Worm (Caenorhabditis elegans) whole organism, L2 larva: ENCODE results near the gene act-3.

Experiments used
- C34F6.9 ChIP-seq: fragments of 150-350 bp; optimal IDR thresholded peaks from 2 replicates; lab custom pipeline; 2014; ENCODE audit warnings: missing biosample characterization, missing genetic modification characterization
- F13H6.1 ChIP-seq: sonication (generic microtip); optimal IDR thresholded peaks from 2 replicates; lab custom pipeline; 2016; ENCODE audit warnings: missing genetic modification characterization, missing compliant biosample characterization
- R02D3.7 ChIP-seq: fragments of 150-350 bp; optimal IDR thresholded peaks from 2 replicates; lab custom pipeline; 2014; ENCODE audit warnings: missing biosample characterization, missing genetic modification characterization
- Y55F3AM.14 ChIP-seq: fragments of 200-800 bp; sonication (Bioruptor generic); optimal IDR thresholded peaks from 2 replicates; lab custom pipeline; 2018; ENCODE audit warnings: mild to moderate bottlenecking, missing genetic modification characterization, missing compliant biosample characterization
- ZK546.5 ChIP-seq: sonication (generic microtip); optimal IDR thresholded peaks from 2 replicates; lab custom pipeline; 2017; ENCODE audit warnings: missing biosample characterization, missing genetic modification characterization
- alr-1 ChIP-seq: fragments of 150-350 bp; optimal IDR thresholded peaks from 2 replicates; lab custom pipeline; 2014; ENCODE audit warnings: missing biosample characterization, missing genetic modification characterization
- aly-2 ChIP-seq: fragments of 150-350 bp; optimal IDR thresholded peaks from 2 replicates; lab custom pipeline; 2014; ENCODE audit warnings: missing biosample characterization, missing genetic modification characterization
- ama-1 ChIP-seq: fragments of 150-350 bp; optimal IDR thresholded peaks from 2 replicates; lab custom pipeline; 2018; ENCODE audit warnings: inconsistent platforms
- blmp-1 ChIP-seq: sonication (generic microtip); optimal IDR thresholded peaks from 2 replicates; lab custom pipeline; 2017; ENCODE audit warnings: missing genetic modification characterization, mild to moderate bottlenecking, missing compliant biosample characterization, antibody characterized with exemption, moderate library complexity; ENCODE audit not compliant: insufficient read depth
- ceh-82 ChIP-seq: fragments of 150-350 bp; optimal IDR thresholded peaks from 2 replicates; lab custom pipeline; 2014; ENCODE audit warnings: missing biosample characterization, missing genetic modification characterization
- dmd-4 ChIP-seq: sonication (generic microtip); optimal IDR thresholded peaks from 2 replicates; lab custom pipeline; 2017; ENCODE audit warnings: missing biosample characterization, missing genetic modification characterization
- elt-1 ChIP-seq: fragments of 150-350 bp; optimal IDR thresholded peaks from 2 replicates; lab custom pipeline; 2014; ENCODE audit warnings: missing biosample characterization, missing genetic modification characterization
- gmeb-1 ChIP-seq: fragments of 150-350 bp; optimal IDR thresholded peaks from 2 replicates; lab custom pipeline; 2014; ENCODE audit warnings: missing biosample characterization, missing genetic modification characterization
- lin-11 ChIP-seq: fragments of 150-350 bp; sonication (generic microtip); optimal IDR thresholded peaks from 2 replicates; lab custom pipeline; 2014; ENCODE audit warnings: missing biosample characterization, missing genetic modification characterization, inconsistent platforms, mixed read lengths
- lin-13 ChIP-seq: fragments of 150-350 bp; optimal IDR thresholded peaks from 2 replicates; lab custom pipeline; 2014; ENCODE audit warnings: missing biosample characterization, missing genetic modification reagents, missing genetic modification characterization
- lsy-2 ChIP-seq, 2 experiments: fragments of 150-350 bp in 1 of 2; sonication (generic microtip) in 1 of 2; optimal IDR thresholded peaks; 2 replicates each; lab custom pipeline; 2014 to 2017; ENCODE audit warnings: missing biosample characterization in 2 of 2, missing genetic modification characterization in 2 of 2
- mab-5 ChIP-seq: fragments of 150-350 bp; optimal IDR thresholded peaks from 2 replicates; lab custom pipeline; 2014; ENCODE audit warnings: missing biosample characterization, missing genetic modification characterization
- mbf-1 ChIP-seq: sonication (generic microtip); optimal IDR thresholded peaks from 2 replicates; lab custom pipeline; 2017; ENCODE audit warnings: missing biosample characterization, missing genetic modification characterization
- mdl-1 ChIP-seq, 2 experiments: fragments of 150-350 bp in 1 of 2; sonication (generic microtip) in 1 of 2; optimal IDR thresholded peaks; 2 replicates each; lab custom pipeline; 2017; ENCODE audit warnings: missing biosample characterization in 2 of 2, missing genetic modification characterization in 2 of 2
- nhr-10 ChIP-seq: sonication (generic microtip); optimal IDR thresholded peaks from 2 replicates; lab custom pipeline; 2017; ENCODE audit warnings: missing biosample characterization, missing genetic modification characterization
- nhr-11 ChIP-seq: fragments of 150-350 bp; optimal IDR thresholded peaks from 2 replicates; lab custom pipeline; 2014; ENCODE audit warnings: missing biosample characterization, missing genetic modification characterization
- nhr-12 ChIP-seq: fragments of 150-350 bp; optimal IDR thresholded peaks from 2 replicates; lab custom pipeline; 2014; ENCODE audit warnings: missing biosample characterization, missing genetic modification characterization
- nhr-129 ChIP-seq: fragments of 150-350 bp; optimal IDR thresholded peaks from 2 replicates; lab custom pipeline; 2014; ENCODE audit warnings: missing biosample characterization, missing genetic modification characterization
- nhr-21 ChIP-seq: fragments of 150-350 bp; optimal IDR thresholded peaks from 2 replicates; lab custom pipeline; 2014; ENCODE audit warnings: missing biosample characterization, missing genetic modification characterization
- nhr-23 ChIP-seq: fragments of 150-350 bp; optimal IDR thresholded peaks from 2 replicates; lab custom pipeline; 2014; ENCODE audit warnings: missing biosample characterization, missing genetic modification reagents, missing genetic modification characterization
- nhr-237 ChIP-seq: fragments of 150-350 bp; optimal IDR thresholded peaks from 2 replicates; lab custom pipeline; 2014; ENCODE audit warnings: missing biosample characterization, missing genetic modification characterization
- nhr-25 ChIP-seq: fragments of 150-350 bp; sonication (generic microtip); optimal IDR thresholded peaks from 3 replicates; lab custom pipeline; 2014; ENCODE audit warnings: missing biosample characterization, missing genetic modification characterization
- nhr-6 ChIP-seq: fragments of 150-350 bp; optimal IDR thresholded peaks from 2 replicates; lab custom pipeline; 2014; ENCODE audit warnings: missing biosample characterization, missing genetic modification characterization
- nhr-77 ChIP-seq: fragments of 150-350 bp; optimal IDR thresholded peaks from 2 replicates; lab custom pipeline; 2014; ENCODE audit warnings: missing biosample characterization, missing genetic modification characterization
- peb-1 ChIP-seq: fragments of 150-350 bp; optimal IDR thresholded peaks from 2 replicates; lab custom pipeline; 2014; ENCODE audit warnings: missing biosample characterization, missing genetic modification characterization
- skn-1 ChIP-seq: sonication (generic microtip); optimal IDR thresholded peaks from 2 replicates; lab custom pipeline; 2017; ENCODE audit warnings: missing biosample characterization, missing genetic modification characterization
- sma-3 ChIP-seq: sonication (generic microtip); optimal IDR thresholded peaks from 2 replicates; lab custom pipeline; 2016; ENCODE audit warnings: missing genetic modification reagents, missing genetic modification characterization, missing compliant biosample characterization
- sma-9 ChIP-seq, 2 experiments: fragments of 150-350 bp in 1 of 2; sonication (generic microtip) in 1 of 2; optimal IDR thresholded peaks; 2 replicates each; lab custom pipeline; 2014 to 2016; ENCODE audit warnings: missing genetic modification characterization in 2 of 2, mild to moderate bottlenecking in 1 of 2, missing biosample characterization in 1 of 2, missing compliant biosample characterization in 1 of 2, missing genetic modification reagents in 1 of 2, moderate library complexity in 1 of 2
- snpc-4 ChIP-seq: fragments of 150-350 bp; optimal IDR thresholded peaks from 2 replicates; lab custom pipeline; 2014; ENCODE audit warnings: missing biosample characterization, missing genetic modification characterization
- unc-39 ChIP-seq: fragments of 150-350 bp; optimal IDR thresholded peaks from 2 replicates; lab custom pipeline; 2014; ENCODE audit warnings: missing biosample characterization, missing genetic modification characterization
- unc-62 ChIP-seq: fragments of 150-350 bp; optimal IDR thresholded peaks from 2 replicates; lab custom pipeline; 2014; ENCODE audit warnings: missing biosample characterization, missing genetic modification reagents, missing genetic modification characterization
- zag-1 ChIP-seq: fragments of 150-350 bp; optimal IDR thresholded peaks from 2 replicates; lab custom pipeline; 2014; ENCODE audit warnings: missing biosample characterization, missing genetic modification characterization
- ztf-11 ChIP-seq: sonication (generic microtip); optimal IDR thresholded peaks from 2 replicates; lab custom pipeline; 2017; ENCODE audit warnings: missing biosample characterization, missing genetic modification characterization
- ztf-4 ChIP-seq: fragments of 150-350 bp; optimal IDR thresholded peaks from 2 replicates; lab custom pipeline; 2014; ENCODE audit warnings: missing biosample characterization, missing genetic modification characterization

The act-3 gene

DNA sequence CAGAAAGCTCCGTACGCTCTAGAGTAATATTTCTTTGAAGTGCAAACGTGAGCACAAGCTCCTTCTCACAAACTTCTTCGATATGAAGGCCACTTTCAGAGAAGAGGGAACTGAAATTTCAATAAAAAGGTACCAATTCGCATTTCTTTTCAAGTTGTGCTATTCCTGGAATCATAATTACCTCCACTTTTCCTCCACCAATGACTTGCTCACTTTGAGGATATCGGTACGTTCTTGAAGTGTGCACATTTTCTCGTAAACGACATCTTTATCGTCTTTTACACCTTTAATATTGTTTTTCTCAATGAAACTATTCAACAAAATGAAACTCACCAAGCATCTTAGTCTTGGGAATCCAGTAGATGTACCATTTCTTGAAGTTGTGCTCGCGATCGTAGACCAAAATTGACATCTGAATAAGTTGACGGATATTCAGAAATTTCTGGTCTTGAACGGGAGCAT is 45.0 kb upstream of the act-3 start, which contains the start of gene scb-1:
Gene scb-1 (minus strand): TSS at position 412 of the 462 bp plus-strand sequence.
- TF ChIP-seq snpc-4 (tag; lab: Kevin White, UChicago) (no peak), nhr-6 (tag; lab: Kevin White, UChicago) (no peak), nhr-129 (tag; lab: Kevin White, UChicago) (peak; percentile 2), Y55F3AM.14 (peak; percentile 26), nhr-25 (tag; lab: Kevin White, UChicago) (peak; percentile 8)

DNA sequence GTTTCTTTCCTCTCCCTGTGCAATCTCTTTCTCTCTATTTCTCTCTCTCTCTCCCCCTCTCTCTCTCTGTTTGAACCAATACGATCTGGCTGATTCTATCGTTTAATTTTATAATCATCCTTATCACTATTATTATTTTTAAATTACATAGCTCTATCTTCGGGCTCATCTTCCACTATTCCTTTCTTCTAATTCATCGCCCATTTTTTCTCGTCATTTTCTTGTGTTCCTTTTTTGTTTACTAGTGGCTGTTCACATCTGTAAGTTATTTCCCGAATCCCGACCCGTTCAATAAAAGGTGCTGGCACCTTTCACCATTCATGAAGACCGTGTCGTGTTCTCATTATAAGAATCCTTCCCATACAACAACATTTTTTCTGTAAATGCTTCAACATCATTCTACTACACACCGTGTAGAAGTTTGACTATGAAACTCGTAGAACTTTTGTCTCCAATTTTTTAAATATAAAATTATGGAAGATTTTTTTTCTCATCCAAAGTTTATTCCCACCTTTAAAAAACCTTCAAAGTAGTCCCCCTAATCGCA is 44.0 kb upstream of the act-3 start:
- TF ChIP-seq gmeb-1 (tag; lab: Kevin White, UChicago), result no peak
- no peak for TF ChIP-seq C34F6.9 (tag; lab: Kevin White, UChicago)
- peak; percentile 6 for TF ChIP-seq nhr-129 (tag; lab: Kevin White, UChicago)
- peak in 1 of 2 experiments; percentile 48 for TF ChIP-seq lsy-2 (tag; optimal IDR thresholded peaks at IDR 0.05; lab: Kevin White, UChicago)
- TF ChIP-seq lin-13 (GFP tag; lab: Kevin White, UChicago), result no peak
- TF ChIP-seq nhr-21 (tag; lab: Kevin White, UChicago), result no peak
- no peak for TF ChIP-seq ztf-11
- no peak for TF ChIP-seq mbf-1 (tag; lab: Kevin White, UChicago)
- TF ChIP-seq nhr-12 (tag; lab: Kevin White, UChicago), result no peak
- no peak for TF ChIP-seq nhr-10 (tag; lab: Kevin White, UChicago)
- no peak for TF ChIP-seq blmp-1 (tag; lab: Kevin White, UChicago)
- TF ChIP-seq aly-2, result no peak
- peak; percentile 12 for TF ChIP-seq sma-9 (GFP tag; optimal IDR thresholded peaks at IDR 0.05; lab: Kevin White, UChicago)
- TF ChIP-seq sma-9 (tag; optimal IDR thresholded peaks at IDR 0.05; lab: Kevin White, UChicago), result no peak
- TF ChIP-seq sma-3 (GFP tag; lab: Kevin White, UChicago), result peak; percentile 28
- TF ChIP-seq nhr-237 (tag; lab: Kevin White, UChicago), result no peak
- TF ChIP-seq ZK546.5 (tag; lab: Kevin White, UChicago), result no peak
- TF ChIP-seq zag-1, result no peak
- TF ChIP-seq alr-1, result no peak
- TF ChIP-seq nhr-23 (tag; lab: Kevin White, UChicago), result no peak
- no peak for TF ChIP-seq R02D3.7
- no peak for TF ChIP-seq nhr-25 (tag; lab: Kevin White, UChicago)
- peak; percentile 30 for TF ChIP-seq ztf-4 (tag; lab: Kevin White, UChicago)
- no peak for TF ChIP-seq F13H6.1 (tag; lab: Kevin White, UChicago)
- TF ChIP-seq nhr-77 (tag; lab: Kevin White, UChicago), result no peak
- TF ChIP-seq dmd-4, result no peak
- no peak for TF ChIP-seq unc-62 (GFP tag; lab: Kevin White, UChicago)
- TF ChIP-seq mab-5 (tag; lab: Kevin White, UChicago), result no peak
- peak; percentile 77 for TF ChIP-seq ama-1 (lab: Kevin White, UChicago)
- no peak for TF ChIP-seq skn-1
- TF ChIP-seq unc-39 (tag; lab: Kevin White, UChicago), result no peak
- TF ChIP-seq ceh-82 (tag; lab: Kevin White, UChicago), result no peak

DNA sequence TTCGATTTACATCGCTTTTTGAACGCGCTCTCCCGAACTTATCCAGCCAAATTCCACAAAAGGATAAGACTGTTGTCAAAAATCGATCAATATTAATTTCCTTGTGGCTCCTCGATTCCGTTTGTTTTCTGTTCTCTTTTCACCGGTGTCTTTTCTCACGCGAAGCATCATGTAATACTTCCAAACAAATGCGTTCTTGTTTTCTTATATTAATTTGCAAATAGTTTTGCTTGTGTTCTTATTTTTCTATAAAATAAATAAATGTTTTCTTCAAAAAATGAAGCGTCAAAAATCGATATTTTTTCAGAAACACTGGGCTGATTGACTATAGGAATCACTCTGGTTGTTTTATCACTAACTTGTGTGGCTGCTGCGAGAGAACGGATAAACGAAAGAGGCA is 39.3 kb upstream of the act-3 start, which contains the start of gene math-33:
Gene math-33 (plus strand): TSS at position 301 of the 400 bp plus-strand sequence.
- TF ChIP-seq unc-39 (tag; lab: Kevin White, UChicago) (no peak), nhr-11 (tag; lab: Kevin White, UChicago) (no peak), elt-1 (no peak), zag-1 (no peak), mdl-1 (tag; optimal IDR thresholded peaks at IDR 0.05; lab: Kevin White, UChicago) (no peak), nhr-25 (tag; lab: Kevin White, UChicago) (no peak), C34F6.9 (tag; lab: Kevin White, UChicago) (no peak), peb-1 (no peak), lin-11 (no peak), nhr-77 (tag; lab: Kevin White, UChicago) (no peak)
